Fruit fly (Drosophila melanogaster): ENCODE data around the gene CG11760.

CG11760 gene

DNA sequence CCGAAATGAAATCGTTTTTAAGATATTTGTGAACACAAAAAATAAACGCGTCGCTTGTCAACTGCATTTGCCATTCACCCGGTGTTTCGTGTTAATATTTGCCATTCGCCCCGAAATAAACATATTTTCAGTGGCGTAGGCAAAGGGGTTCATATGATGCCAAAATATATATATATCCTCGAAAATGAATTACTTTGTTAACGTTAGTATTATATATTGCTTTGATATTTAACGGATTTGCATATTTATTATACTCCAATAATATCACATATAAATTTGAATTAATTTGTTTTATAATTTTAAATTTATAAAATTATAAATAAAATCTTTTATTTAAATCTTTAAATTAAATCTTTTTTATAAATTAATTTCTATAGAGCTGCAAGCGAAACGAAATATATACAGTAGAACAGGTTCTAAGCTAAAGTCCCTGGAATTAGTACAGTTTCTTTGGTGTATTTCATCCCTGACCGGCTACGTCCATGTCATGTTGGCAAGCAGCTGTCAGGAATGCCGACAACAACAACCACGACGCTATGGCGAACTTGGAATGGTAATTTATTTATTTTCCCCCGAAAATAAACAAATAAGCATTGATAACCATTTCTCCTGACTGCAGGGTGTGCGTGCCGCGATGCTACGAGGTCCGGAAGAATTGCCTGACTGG lies 12.7 kb downstream of the CG11760 start, which contains the start of the genes M1BP and CG8202 (continued):
- TF ChIP-seq CG1792 (GFP tag; optimal IDR thresholded peaks at IDR 0.05) (peak; percentile 31), Dip3 (GFP tag; optimal IDR thresholded peaks at IDR 0.05) (peak; percentile 13), CG17328 (GFP tag; IDR thresholded peaks at IDR 0.05) (no peak; the same call in 1 of the 2 replicates), stwl (tag; optimal IDR thresholded peaks at IDR 0.05) (peak; percentile 27), so (GFP tag; IDR thresholded peaks at IDR 0.05) (peak; percentile 63; the same call in 1 of the 3 replicates), ems (GFP tag; optimal IDR thresholded peaks at IDR 0.05) (peak; percentile 27), Doc3 (GFP tag; IDR thresholded peaks at IDR 0.05; ENCODE audit: partially characterized antibody) (no peak), phol (tag; optimal IDR thresholded peaks at IDR 0.05) (peak; percentile 94), da (GFP tag; optimal IDR thresholded peaks at IDR 0.05) (no peak), CG10321 (GFP tag; IDR thresholded peaks at IDR 0.05) (peak; percentile 28; the same call in 1 of the 2 replicates), Xrp1 (GFP tag; IDR thresholded peaks at IDR 0.05) (peak; percentile 84), Adf1 (GFP tag; IDR thresholded peaks at IDR 0.05) (peak; percentile 22; the same call in 1 of the 2 replicates), Hr39 (optimal IDR thresholded peaks at IDR 0.05) (no peak), ttk (GFP tag; IDR thresholded peaks at IDR 0.05) (peak; percentile 70; the same call in 1 of the 2 replicates), Spps (tag; optimal IDR thresholded peaks at IDR 0.05) (peak; percentile 78), CG17385 (GFP tag; optimal IDR thresholded peaks at IDR 0.05) (peak; percentile 89), CG13123 (GFP tag; optimal IDR thresholded peaks at IDR 0.05) (peak; percentile 73), pros (GFP tag; optimal IDR thresholded peaks at IDR 0.05) (peak; percentile 38), CG18764 (GFP tag; optimal IDR thresholded peaks at IDR 0.05) (peak; percentile 79), Hey (tag; optimal IDR thresholded peaks at IDR 0.05) (no peak), CG2129 (GFP tag; IDR thresholded peaks at IDR 0.05; ENCODE audit: partially characterized antibody) (no peak), Opbp (GFP tag; IDR thresholded peaks at IDR 0.05; ENCODE audit: partially characterized antibody) (no peak), CG10366 (GFP tag; IDR thresholded peaks at IDR 0.05) (peak; percentile 70), CG10274 (GFP tag; optimal IDR thresholded peaks at IDR 0.05) (no peak), h (optimal IDR thresholded peaks at IDR 0.05) (no peak), CG6765 (GFP tag; optimal IDR thresholded peaks at IDR 0.05) (peak; percentile 87), sima (GFP tag; optimal IDR thresholded peaks at IDR 0.05) (no peak), disco-r (GFP tag; optimal IDR thresholded peaks at IDR 0.05) (no peak), maf-S (GFP tag; optimal IDR thresholded peaks at IDR 0.05) (no peak), Scr (GFP tag; IDR thresholded peaks at IDR 0.05; ENCODE audit: partially characterized antibody) (no peak), pzg (GFP tag; optimal IDR thresholded peaks at IDR 0.05) (peak; percentile 26), btn (GFP tag; optimal IDR thresholded peaks at IDR 0.05) (no peak), CG17802 (tag; optimal IDR thresholded peaks at IDR 0.05) (peak; percentile 31), CG12942 (GFP tag; optimal IDR thresholded peaks at IDR 0.05) (peak; percentile 90), CG9932 (GFP tag; IDR thresholded peaks at IDR 0.05) (peak; percentile 82), ase (GFP tag; IDR thresholded peaks at IDR 0.05) (peak; percentile 52; the same call in 1 of the 3 replicates), cad (GFP tag; optimal IDR thresholded peaks at IDR 0.05) (no peak), fd96Cb (tag; optimal IDR thresholded peaks at IDR 0.05) (peak; percentile 90), kah (GFP tag; optimal IDR thresholded peaks at IDR 0.05) (peak; percentile 85), CG4328 (GFP tag; optimal IDR thresholded peaks at IDR 0.05) (peak; percentile 91), CG10959 (GFP tag; IDR thresholded peaks at IDR 0.05) (peak; percentile 62), CG18011 (GFP tag; optimal IDR thresholded peaks at IDR 0.05) (peak; percentile 65), ac (GFP tag; optimal IDR thresholded peaks at IDR 0.05) (peak; percentile 74), pfk (GFP tag; optimal IDR thresholded peaks at IDR 0.05) (no peak), Meics (GFP tag; optimal IDR thresholded peaks at IDR 0.05) (peak; percentile 94), CG7556 (GFP tag; optimal IDR thresholded peaks at IDR 0.05) (peak; percentile 96), az2 (GFP tag; optimal IDR thresholded peaks at IDR 0.05) (peak; percentile 91), CG17612 (GFP tag; IDR thresholded peaks at IDR 0.05) (no peak), Tbp (GFP tag; optimal IDR thresholded peaks at IDR 0.05) (no peak), grau (tag; optimal IDR thresholded peaks at IDR 0.05) (peak; percentile 94), CG31388 (GFP tag; optimal IDR thresholded peaks at IDR 0.05) (peak; percentile 67)
